Fruit fly (Drosophila melanogaster): ENCODE measurements around the gene CG9521.

The CG9521 gene

dm6 chrX:14825922-14826617, 27.0 kb downstream of the CG9521 start, which contains the start of gene rut (continued):
- TF ChIP-seq CG9437 (GFP tag; optimal IDR thresholded peaks at IDR 0.05) (no peak), trh (GFP tag; optimal IDR thresholded peaks at IDR 0.05) (no peak), CG2875 (GFP tag; optimal IDR thresholded peaks at IDR 0.05) (no peak), Lpt (GFP tag; optimal IDR thresholded peaks at IDR 0.05) (no peak), ab (GFP tag; optimal IDR thresholded peaks at IDR 0.05) (no peak), B-H1 (GFP tag; IDR thresholded peaks at IDR 0.05) (no peak), Sin3A (optimal IDR thresholded peaks at IDR 0.05) (no peak), sc (optimal IDR thresholded peaks at IDR 0.05) (no peak), sc (GFP tag; optimal IDR thresholded peaks at IDR 0.05) (no peak), row (GFP tag; IDR thresholded peaks at IDR 0.05) (peak; percentile 89), CG14050 (GFP tag; IDR thresholded peaks at IDR 0.05) (no peak), CG12155 (GFP tag; optimal IDR thresholded peaks at IDR 0.05) (no peak), salm (tag; optimal IDR thresholded peaks at IDR 0.05) (no peak), CG15601 (tag; optimal IDR thresholded peaks at IDR 0.05) (no peak), mirr (GFP tag; optimal IDR thresholded peaks at IDR 0.05) (no peak), CG14014 (GFP tag; IDR thresholded peaks at IDR 0.05) (peak; percentile 56; the same call in 1 of the 2 replicates), dpn (GFP tag; optimal IDR thresholded peaks at IDR 0.05) (no peak), fd96Cb (tag; optimal IDR thresholded peaks at IDR 0.05) (no peak), CG9817 (tag; optimal IDR thresholded peaks at IDR 0.05) (peak; percentile 22), fd3F (GFP tag; optimal IDR thresholded peaks at IDR 0.05) (no peak), mam (GFP tag; optimal IDR thresholded peaks at IDR 0.05) (peak; percentile 27), crc (GFP tag; optimal IDR thresholded peaks at IDR 0.05) (no peak), Fer1 (GFP tag; optimal IDR thresholded peaks at IDR 0.05) (peak; percentile 17), unpg (GFP tag; optimal IDR thresholded peaks at IDR 0.05) (no peak), HLHmδ (GFP tag; optimal IDR thresholded peaks at IDR 0.05) (peak; percentile 51), CG17612 (GFP tag; IDR thresholded peaks at IDR 0.05) (no peak), schlank (tag; optimal IDR thresholded peaks at IDR 0.05) (no peak), al (GFP tag; IDR thresholded peaks at IDR 0.05) (0 out of 2 replicates have a peak, but pooled peaks have one; percentile 9), Nf-YA (GFP tag; IDR thresholded peaks at IDR 0.05) (no peak), ewg (GFP tag; optimal IDR thresholded peaks at IDR 0.05) (no peak), CG6272 (GFP tag; IDR thresholded peaks at IDR 0.05) (no peak; the same call in 1 of the 2 replicates), CG13296 (GFP tag; optimal IDR thresholded peaks at IDR 0.05) (no peak), Xbp1 (GFP tag; optimal IDR thresholded peaks at IDR 0.05) (no peak), Nf-YC (tag; optimal IDR thresholded peaks at IDR 0.05) (no peak), tna (GFP tag; IDR thresholded peaks at IDR 0.05; ENCODE audit: partially characterized antibody) (peak; percentile 93), ken (GFP tag; IDR thresholded peaks at IDR 0.05) (no peak), Fer2 (tag; optimal IDR thresholded peaks at IDR 0.05) (no peak), en (GFP tag; optimal IDR thresholded peaks at IDR 0.05) (no peak), Spps (tag; optimal IDR thresholded peaks at IDR 0.05) (no peak), Eip74EF (GFP tag; optimal IDR thresholded peaks at IDR 0.05) (no peak), Hand (GFP tag; optimal IDR thresholded peaks at IDR 0.05) (no peak), CG12769 (tag; optimal IDR thresholded peaks at IDR 0.05) (no peak), CG4404 (GFP tag; IDR thresholded peaks at IDR 0.05) (no peak), CG1603 (tag; optimal IDR thresholded peaks at IDR 0.05) (peak; percentile 36), Abd-B (GFP tag; optimal IDR thresholded peaks at IDR 0.05) (no peak), CG12071 (GFP tag; optimal IDR thresholded peaks at IDR 0.05) (peak; percentile 39), CG16813 (GFP tag; IDR thresholded peaks at IDR 0.05; ENCODE audit: partially characterized antibody) (peak; percentile 87), Chrac-16 (GFP tag; optimal IDR thresholded peaks at IDR 0.05) (no peak), GATAe (GFP tag; conservative IDR thresholded peaks at IDR 0.05) (no peak), Awh (GFP tag; IDR thresholded peaks at IDR 0.05) (no peak), Camta (GFP tag; optimal IDR thresholded peaks at IDR 0.05) (no peak)

All from whole organism, embryonic.